Fruit fly (Drosophila melanogaster): ENCODE results near the gene repo.

The repo gene

dm6 chr3R:18249268-18249667, 13.3 kb downstream of the repo start (continued):
- TF ChIP-seq stwl (tag; optimal IDR thresholded peaks at IDR 0.05) = no peak
- TF ChIP-seq vvl (GFP tag; IDR thresholded peaks at IDR 0.05) = 0 out of 2 replicates have a peak, but pooled peaks have one; percentile 23
- TF ChIP-seq oc (tag; optimal IDR thresholded peaks at IDR 0.05) = no peak
- TF ChIP-seq dpn (GFP tag; optimal IDR thresholded peaks at IDR 0.05) = no peak
- TF ChIP-seq CG11504 (tag; optimal IDR thresholded peaks at IDR 0.05) = no peak
- no peak for TF ChIP-seq B-H2 (GFP tag; optimal IDR thresholded peaks at IDR 0.05)
- TF ChIP-seq HmgZ (tag; optimal IDR thresholded peaks at IDR 0.05) = peak; percentile 1
- 0 out of 4 replicates have a peak, but pooled peaks have one; percentile 62 for TF ChIP-seq chinmo (GFP tag; IDR thresholded peaks at IDR 0.05; ENCODE audit: partially characterized antibody)
- TF ChIP-seq CG31365 (tag; optimal IDR thresholded peaks at IDR 0.05) = no peak
- no peak for TF ChIP-seq CG8359 (GFP tag; optimal IDR thresholded peaks at IDR 0.05; ENCODE audit: borderline replicate concordance)
- TF ChIP-seq Hr3 (GFP tag; optimal IDR thresholded peaks at IDR 0.05) = no peak
- TF ChIP-seq chm (GFP tag; IDR thresholded peaks at IDR 0.05) = 0 out of 2 replicates have a peak, but pooled peaks have one; percentile 20
- no peak for TF ChIP-seq CG10654 (GFP tag; optimal IDR thresholded peaks at IDR 0.05)
- TF ChIP-seq Hr78 (GFP tag; optimal IDR thresholded peaks at IDR 0.05) = no peak
- no peak for TF ChIP-seq Abd-B (GFP tag; optimal IDR thresholded peaks at IDR 0.05)
- TF ChIP-seq Atf-2 (GFP tag; optimal IDR thresholded peaks at IDR 0.05) = no peak
- TF ChIP-seq D19A (tag; optimal IDR thresholded peaks at IDR 0.05) = no peak
- TF ChIP-seq CG10543 (GFP tag; optimal IDR thresholded peaks at IDR 0.05) = peak; percentile 30
- TF ChIP-seq crc (GFP tag; optimal IDR thresholded peaks at IDR 0.05) = no peak
- no peak for TF ChIP-seq HLHmδ (GFP tag; optimal IDR thresholded peaks at IDR 0.05)
- TF ChIP-seq ci (GFP tag; IDR thresholded peaks at IDR 0.05) = peak; percentile 40; the same call in 1 of the 3 replicates
- TF ChIP-seq CG18599 (GFP tag; optimal IDR thresholded peaks at IDR 0.05) = no peak
- no peak for TF ChIP-seq Doc2 (GFP tag; IDR thresholded peaks at IDR 0.05)
- no peak for TF ChIP-seq CG13624 (GFP tag; optimal IDR thresholded peaks at IDR 0.05)
- TF ChIP-seq ato (GFP tag; IDR thresholded peaks at IDR 0.05; ENCODE audit: partially characterized antibody) = no peak
- TF ChIP-seq Antp (GFP tag; optimal IDR thresholded peaks at IDR 0.05) = no peak
- TF ChIP-seq CG43689 (GFP tag; IDR thresholded peaks at IDR 0.05) = no peak
- TF ChIP-seq CG7372 (GFP tag; IDR thresholded peaks at IDR 0.05) = peak; percentile 23; the same call in 1 of the 2 replicates
- TF ChIP-seq NC2β (GFP tag; optimal IDR thresholded peaks at IDR 0.05) = no peak
- TF ChIP-seq seq (GFP tag; IDR thresholded peaks at IDR 0.05) = no peak; the same call in 1 of the 2 replicates
- peak; percentile 38; the same call in 2 of the 3 replicates for TF ChIP-seq sr (GFP tag; IDR thresholded peaks at IDR 0.05)
- TF ChIP-seq pzg (GFP tag; optimal IDR thresholded peaks at IDR 0.05) = no peak
- TF ChIP-seq Six4 (GFP tag; optimal IDR thresholded peaks at IDR 0.05) = no peak
- no peak for TF ChIP-seq dmrt99B (tag; optimal IDR thresholded peaks at IDR 0.05)
- no peak for TF ChIP-seq CG7745 (tag; optimal IDR thresholded peaks at IDR 0.05)
- TF ChIP-seq CG11093 (GFP tag; IDR thresholded peaks at IDR 0.05) = no peak
- TF ChIP-seq Pdp1 (GFP tag; optimal IDR thresholded peaks at IDR 0.05) = peak in 1 of 2 experiments; percentile 44
- no peak for TF ChIP-seq Atf6 (GFP tag; IDR thresholded peaks at IDR 0.05)
- no peak for TF ChIP-seq CG12744 (GFP tag; optimal IDR thresholded peaks at IDR 0.05)
- TF ChIP-seq CG3163 (GFP tag; optimal IDR thresholded peaks at IDR 0.05) = peak; percentile 58
- TF ChIP-seq Awh (GFP tag; IDR thresholded peaks at IDR 0.05) = no peak
- TF ChIP-seq her (GFP tag; optimal IDR thresholded peaks at IDR 0.05) = no peak
- no peak for TF ChIP-seq CG33213 (GFP tag; optimal IDR thresholded peaks at IDR 0.05)
- no peak for TF ChIP-seq CG1603 (tag; optimal IDR thresholded peaks at IDR 0.05)
- no peak for TF ChIP-seq Elba2 (GFP tag; optimal IDR thresholded peaks at IDR 0.05)
- peak; percentile 30 to 73 for TF ChIP-seq Trl (optimal IDR thresholded peaks at IDR 0.05)
- no peak for TF ChIP-seq Trl (GFP tag; optimal IDR thresholded peaks at IDR 0.05)
- no peak for TF ChIP-seq croc (GFP tag; conservative IDR thresholded peaks at IDR 0.05)
